Worm (Caenorhabditis elegans): ENCODE results near the gene arl-6.

- TF ChIP-seq W03F9.2 (tag; optimal IDR thresholded peaks at IDR 0.05) (no peak), dao-5 (tag; optimal IDR thresholded peaks at IDR 0.05) (no peak)
These were observed 15.6 kb upstream of the arl-6 start, which contains the start of gene nspd-9 for ce11 chrIII:4830207-4830606.

Measured in whole organism, L4/young adult.